Fruit fly (Drosophila melanogaster) whole organism, embryonic: ENCODE results near the gene CG10301.
A peak's percentile ranks its signal among the peaks of the same experiment; 100 is the strongest.

ENCODE experiments used
- Awh ChIP-seq: fragments of 200-800 bp; sonication (Bioruptor generic); IDR thresholded peaks from 2 replicates; pipeline ENCODE4, ENCODE4 v1.3.6; 2022; ENCODE audit warnings: missing biosample characterization, missing genetic modification characterization
- CG1024 ChIP-seq: fragments of 200-800 bp; sonication (Bioruptor generic); IDR thresholded peaks from 2 replicates; pipeline ENCODE4 v1.3.6; 2022; ENCODE audit warnings: missing biosample characterization, missing genetic modification characterization
- CG10462 ChIP-seq: fragments of 200-800 bp; sonication (Bioruptor generic); optimal IDR thresholded peaks from 2 replicates; lab custom pipeline; 2016; ENCODE audit warnings: missing biosample characterization, missing genetic modification characterization
- CG12659 ChIP-seq: fragments of 200-800 bp; sonication (Bioruptor generic); optimal IDR thresholded peaks from 3 replicates; lab custom pipeline; 2017; ENCODE audit warnings: mild to moderate bottlenecking, missing biosample characterization, missing genetic modification reagents, missing genetic modification characterization
- CG13296 ChIP-seq: fragments of 200-800 bp; sonication (Bioruptor generic); optimal IDR thresholded peaks from 3 replicates; lab custom pipeline; 2018; ENCODE audit warnings: missing biosample characterization, mild to moderate bottlenecking, missing genetic modification characterization
- CG15479 ChIP-seq: fragments of 200-800 bp; sonication (Bioruptor generic); optimal IDR thresholded peaks from 3 replicates; lab custom pipeline; 2019; ENCODE audit warnings: missing biosample characterization, mild to moderate bottlenecking, missing genetic modification characterization, moderate library complexity
- CG16815 ChIP-seq: fragments of 200-800 bp; sonication (Bioruptor generic); optimal IDR thresholded peaks from 3 replicates; lab custom pipeline; 2017; ENCODE audit warnings: missing biosample characterization, mild to moderate bottlenecking, missing genetic modification characterization
- CG2120 ChIP-seq: fragments of 200-800 bp; sonication (Bioruptor generic); optimal IDR thresholded peaks from 3 replicates; lab custom pipeline; 2016; ENCODE audit warnings: missing biosample characterization, missing genetic modification characterization
- CG3726 ChIP-seq: fragments of 200-800 bp; sonication (Bioruptor generic); IDR thresholded peaks from 3 replicates; pipeline ENCODE4, ENCODE4 v1.3.6; 2022; ENCODE audit warnings: missing biosample characterization, missing genetic modification characterization
- CG6175 ChIP-seq: fragments of 200-800 bp; sonication (Bioruptor generic); IDR thresholded peaks from 3 replicates; pipeline ENCODE4 v1.3.6; 2022; ENCODE audit warnings: missing biosample characterization, missing genetic modification characterization
- CG6654 ChIP-seq: fragments of 200-800 bp; sonication (Bioruptor generic); optimal IDR thresholded peaks from 2 replicates; lab custom pipeline; 2017; ENCODE audit warnings: missing biosample characterization, mild to moderate bottlenecking, missing genetic modification characterization
- CG7271 ChIP-seq: fragments of 200-800 bp; sonication (Bioruptor generic); optimal IDR thresholded peaks from 2 replicates; lab custom pipeline; 2018; ENCODE audit warnings: missing biosample characterization, mild to moderate bottlenecking, missing genetic modification characterization, moderate library complexity
- CG8089 ChIP-seq: fragments of 200-800 bp; sonication (Bioruptor generic); optimal IDR thresholded peaks from 3 replicates; lab custom pipeline; 2016; ENCODE audit warnings: missing biosample characterization, missing genetic modification characterization
- CG8359 ChIP-seq: fragments of 200-800 bp; sonication (Bioruptor generic); optimal IDR thresholded peaks from 2 replicates; lab custom pipeline; 2017; ENCODE audit warnings: missing biosample characterization, mild to moderate bottlenecking, missing genetic modification characterization, borderline replicate concordance
- CG8944 ChIP-seq: fragments of 200-800 bp; sonication (Bioruptor generic); optimal IDR thresholded peaks from 3 replicates; lab custom pipeline; 2016; ENCODE audit warnings: missing biosample characterization, missing genetic modification characterization
- CG9609 ChIP-seq: fragments of 200-800 bp; sonication (Bioruptor generic); optimal IDR thresholded peaks from 3 replicates; lab custom pipeline; 2016; ENCODE audit warnings: missing biosample characterization, missing genetic modification characterization
- Dad ChIP-seq: fragments of 200-800 bp; sonication (Bioruptor generic); optimal IDR thresholded peaks from 3 replicates; lab custom pipeline; 2016; ENCODE audit warnings: missing biosample characterization, missing genetic modification characterization
- H2.0 ChIP-seq: fragments of 200-800 bp; sonication (Bioruptor generic); IDR thresholded peaks from 2 replicates; pipeline ENCODE4 v1.3.6; 2022; ENCODE audit warnings: missing biosample characterization, missing genetic modification characterization
- Kr ChIP-seq: fragments of 200-800 bp; sonication (Bioruptor generic); optimal IDR thresholded peaks from 2 replicates; lab custom pipeline; 2017; ENCODE audit warnings: missing biosample characterization, mild to moderate bottlenecking, missing genetic modification characterization
- MESR4 ChIP-seq: fragments of 200-800 bp; sonication (Bioruptor generic); optimal IDR thresholded peaks from 2 replicates; lab custom pipeline; 2018; ENCODE audit warnings: missing biosample characterization, mild to moderate bottlenecking, missing genetic modification characterization, moderate library complexity
- Oaz ChIP-seq: fragments of 200-800 bp; sonication (Bioruptor generic); IDR thresholded peaks from 2 replicates; pipeline ENCODE4 v1.3.6; 2022; ENCODE audit warnings: missing biosample characterization, missing genetic modification characterization
- Optix ChIP-seq: fragments of 200-800 bp; sonication (Bioruptor generic); IDR thresholded peaks from 3 replicates; pipeline ENCODE4 v1.3.6; 2022; ENCODE audit warnings: missing biosample characterization, missing genetic modification characterization
- Sry-β ChIP-seq: fragments of 200-800 bp; sonication (Bioruptor generic); optimal IDR thresholded peaks from 2 replicates; lab custom pipeline; 2018; ENCODE audit warnings: missing biosample characterization, mild to moderate bottlenecking, missing genetic modification characterization, moderate library complexity
- Trl ChIP-seq, 3 experiments: fragments of >200 bp in 2 of 3; fragments of 200-800 bp in 1 of 3; sonication (Bioruptor generic) in 1 of 3; optimal IDR thresholded peaks; 2 replicates in 1 of 3; 3 replicates in 2 of 3; lab custom pipeline; 2016 to 2017; ENCODE audit warnings: missing biosample characterization in 1 of 3, missing genetic modification characterization in 1 of 3
- Xbp1 ChIP-seq: fragments of 200-800 bp; sonication (Bioruptor generic); optimal IDR thresholded peaks from 3 replicates; lab custom pipeline; 2016; ENCODE audit warnings: missing biosample characterization, mild to moderate bottlenecking, missing genetic modification characterization
- Xrp1 ChIP-seq: fragments of 200-800 bp; sonication (Bioruptor generic); IDR thresholded peaks from 2 replicates; pipeline ENCODE4 v1.3.6; 2022; ENCODE audit warnings: missing biosample characterization, missing genetic modification characterization
- bab2 ChIP-seq: fragments of 200-800 bp; sonication (Bioruptor generic); optimal IDR thresholded peaks from 2 replicates; lab custom pipeline; 2016; ENCODE audit warnings: missing biosample characterization, missing genetic modification characterization
- bcd ChIP-seq: fragments of 200-800 bp; sonication (Bioruptor generic); optimal IDR thresholded peaks from 2 replicates; lab custom pipeline; 2017; ENCODE audit warnings: missing biosample characterization, mild to moderate bottlenecking, missing genetic modification characterization
- chinmo ChIP-seq: fragments of 200-800 bp; sonication (Bioruptor generic); IDR thresholded peaks from 4 replicates; pipeline ENCODE4 v1.3.6; 2022; ENCODE audit warnings: missing biosample characterization, missing genetic modification characterization; ENCODE audit not compliant: partially characterized antibody
- ci ChIP-seq: fragments of 200-800 bp; sonication (Bioruptor generic); IDR thresholded peaks from 3 replicates; pipeline ENCODE4 v1.3.6; 2022; ENCODE audit warnings: missing biosample characterization, missing genetic modification characterization
- fd102C ChIP-seq: fragments of 200-800 bp; sonication (Bioruptor generic); optimal IDR thresholded peaks from 2 replicates; lab custom pipeline; 2018; ENCODE audit warnings: missing biosample characterization, mild to moderate bottlenecking, missing genetic modification characterization, moderate library complexity
- gt ChIP-seq: fragments of 200-800 bp; sonication (Bioruptor generic); IDR thresholded peaks from 2 replicates; pipeline ENCODE4 v1.3.6; 2022; ENCODE audit warnings: missing biosample characterization, missing genetic modification characterization
- inv ChIP-seq: fragments of 200-800 bp; sonication (Bioruptor generic); IDR thresholded peaks from 2 replicates; pipeline ENCODE4 v1.3.6; 2022; ENCODE audit warnings: missing biosample characterization, missing genetic modification characterization; ENCODE audit not compliant: partially characterized antibody
- jigr1 ChIP-seq: fragments of 200-800 bp; sonication (Bioruptor generic); IDR thresholded peaks from 3 replicates; pipeline ENCODE4 v1.3.6; 2022; ENCODE audit warnings: missing biosample characterization, missing genetic modification characterization
- ken ChIP-seq: fragments of 200-800 bp; sonication (Bioruptor generic); IDR thresholded peaks from 3 replicates; pipeline ENCODE4 v1.3.6; 2022; ENCODE audit warnings: missing biosample characterization, missing genetic modification characterization
- lbe ChIP-seq: fragments of 200-800 bp; sonication (Bioruptor generic); optimal IDR thresholded peaks from 2 replicates; lab custom pipeline; 2016; ENCODE audit warnings: missing biosample characterization, mild to moderate bottlenecking, missing genetic modification characterization
- lilli ChIP-seq: fragments of 200-800 bp; sonication (Bioruptor generic); optimal IDR thresholded peaks from 3 replicates; lab custom pipeline; 2016; ENCODE audit warnings: missing biosample characterization, missing genetic modification characterization
- nau ChIP-seq: fragments of 200-800 bp; sonication (Bioruptor generic); optimal IDR thresholded peaks from 3 replicates; lab custom pipeline; 2017; ENCODE audit warnings: missing biosample characterization, mild to moderate bottlenecking, missing genetic modification characterization, missing genetic modification reagents
- nerfin-1 ChIP-seq: fragments of 200-800 bp; sonication (Bioruptor generic); optimal IDR thresholded peaks from 3 replicates; lab custom pipeline; 2019; ENCODE audit warnings: missing biosample characterization, mild to moderate bottlenecking, missing genetic modification characterization, moderate library complexity
- nom ChIP-seq: fragments of 200-800 bp; sonication (Bioruptor generic); optimal IDR thresholded peaks from 2 replicates; lab custom pipeline; 2017; ENCODE audit warnings: missing biosample characterization, missing genetic modification characterization, mild to moderate bottlenecking, moderate library complexity, missing genetic modification reagents
- pan ChIP-seq, 4 experiments: fragments of >200 bp in 3 of 4; fragments of 200-800 bp in 1 of 4; sonication (Bioruptor generic) in 1 of 4; optimal IDR thresholded peaks in 3 of 4; IDR thresholded peaks in 1 of 4; 2 replicates each; pipeline versions ENCODE4 v1.3.6 to Lab custom; 2017 to 2022; ENCODE audit warnings: missing biosample characterization in 2 of 4, missing genetic modification characterization in 2 of 4, mixed read lengths in 1 of 4
- psq ChIP-seq: fragments of 200-800 bp; sonication (Bioruptor generic); optimal IDR thresholded peaks from 2 replicates; lab custom pipeline; 2017; ENCODE audit warnings: missing biosample characterization, missing genetic modification characterization
- ro ChIP-seq: fragments of 200-800 bp; sonication (Bioruptor generic); IDR thresholded peaks from 2 replicates; pipeline ENCODE4 v1.3.6; 2022; ENCODE audit warnings: missing biosample characterization, missing genetic modification characterization
- sens-2 ChIP-seq: fragments of 200-800 bp; sonication (Bioruptor generic); IDR thresholded peaks from 2 replicates; pipeline ENCODE4 v1.3.6; 2022; ENCODE audit warnings: missing biosample characterization, missing genetic modification characterization
- slou ChIP-seq: fragments of 200-800 bp; sonication (Bioruptor generic); optimal IDR thresholded peaks from 3 replicates; lab custom pipeline; 2016; ENCODE audit warnings: missing biosample characterization, missing genetic modification characterization
- ttk ChIP-seq: fragments of 200-800 bp; sonication (Bioruptor generic); IDR thresholded peaks from 2 replicates; pipeline ENCODE4 v2.1.2; 2022; ENCODE audit warnings: missing biosample characterization, missing genetic modification characterization
- unpg ChIP-seq: fragments of 200-800 bp; sonication (Bioruptor generic); optimal IDR thresholded peaks from 3 replicates; lab custom pipeline; 2018; ENCODE audit warnings: missing biosample characterization, mild to moderate bottlenecking, missing genetic modification characterization, moderate library complexity
- yki ChIP-seq: fragments of >200 bp; optimal IDR thresholded peaks from 3 replicates; lab custom pipeline; 2018

The CG10301 gene

DNA sequence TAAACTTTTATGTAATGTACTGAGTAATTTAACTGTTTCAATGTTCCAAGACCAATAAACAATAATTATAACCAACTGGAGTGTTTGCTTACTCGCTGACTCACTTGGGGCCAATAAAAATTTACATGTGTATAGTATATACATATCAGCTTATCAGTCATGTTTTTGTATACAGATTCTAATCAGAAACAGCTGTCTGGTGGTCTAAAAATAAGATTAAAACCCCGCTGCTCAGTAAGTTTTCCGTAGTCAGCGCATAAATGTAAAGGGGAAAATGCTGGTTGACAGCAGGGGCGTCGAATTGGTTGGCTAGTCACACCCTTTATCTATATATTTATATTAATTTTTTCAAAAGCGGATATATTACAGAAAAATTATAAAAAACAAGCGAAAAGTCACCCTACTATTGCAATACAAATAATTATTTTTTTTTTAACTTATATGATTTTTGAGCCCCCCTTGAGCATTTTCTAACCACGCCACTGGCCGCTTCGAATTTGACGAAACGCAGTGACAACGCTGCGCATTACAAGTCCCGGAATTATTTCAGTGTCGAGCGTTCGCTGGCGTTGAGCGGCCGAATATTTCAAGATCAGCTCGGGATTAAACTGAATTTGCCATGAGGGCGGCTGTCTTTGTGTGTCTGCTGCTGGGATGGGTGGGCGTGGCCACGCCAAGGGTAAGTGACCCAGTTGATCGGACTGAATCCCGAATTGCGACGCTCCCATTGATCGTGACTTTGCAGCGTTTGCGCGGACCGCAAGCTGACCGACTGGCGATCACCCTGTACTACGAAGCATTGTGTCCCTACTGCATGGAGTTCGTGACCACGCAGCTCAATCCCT is 31.4 kb upstream of the CG10301 start, which contains the start of gene GILT2 (continued):
- TF ChIP-seq Oaz (GFP tag; lab: Robert Waterston, UW) (peak; percentile 82), Kr (GFP tag; lab: Kevin White, UChicago) (no peak), CG1024 (GFP tag; lab: Robert Waterston, UW) (peak; percentile 73), gt (peak; percentile 76), CG8359 (GFP tag; lab: Kevin White, UChicago) (peak; percentile 81), pan (optimal IDR thresholded peaks at IDR 0.05; lab: Kevin White, UChicago) (no peak), pan (GFP tag; optimal IDR thresholded peaks at IDR 0.05 in 1 of 2, IDR thresholded peaks at IDR 0.05 in 1 of 2) (peak in 1 of 2 experiments; percentile 94), inv (GFP tag; lab: Robert Waterston, UW) (no peak), CG6175 (GFP tag; lab: Robert Waterston, UW) (peak; percentile 39; the same call in 1 of the 3 replicates), lbe (GFP tag; lab: Kevin White, UChicago) (peak; percentile 89), CG8944 (GFP tag; lab: Kevin White, UChicago) (peak; percentile 57), CG12659 (peak; percentile 94), CG3726 (GFP tag; lab: Robert Waterston, UW) (peak; percentile 76; the same call in 2 of the 3 replicates), jigr1 (GFP tag; lab: Robert Waterston, UW) (peak; percentile 57; the same call in 2 of the 3 replicates), Trl (optimal IDR thresholded peaks at IDR 0.05; lab: Kevin White, UChicago) (no peak), Trl (GFP tag; optimal IDR thresholded peaks at IDR 0.05; lab: Kevin White, UChicago) (peak; percentile 13), CG13296 (peak; percentile 94), H2.0 (peak; percentile 87), CG16815 (GFP tag; lab: Kevin White, UChicago) (peak; percentile 74), Sry-β (peak; percentile 9), psq (peak; percentile 71), sens-2 (GFP tag; lab: Robert Waterston, UW) (peak; percentile 76), bcd (GFP tag; lab: Kevin White, UChicago) (peak; percentile 92), fd102C (GFP tag; lab: Kevin White, UChicago) (no peak), slou (peak; percentile 57), CG2120 (peak; percentile 89), CG15479 (GFP tag; lab: Kevin White, UChicago) (no peak), Dad (GFP tag; lab: Kevin White, UChicago) (peak; percentile 61), CG10462 (GFP tag; lab: Kevin White, UChicago) (peak; percentile 77), CG7271 (tag; lab: Kevin White, UChicago) (peak; percentile 87), yki (lab: Kevin White, UChicago) (no peak), lilli (GFP tag; lab: Kevin White, UChicago) (peak; percentile 87), nau (no peak), ro (GFP tag; lab: Robert Waterston, UW) (peak; percentile 70), chinmo (GFP tag; lab: Robert Waterston, UW) (0 out of 4 replicates have a peak, but pooled peaks have one; percentile 39), Xbp1 (GFP tag; lab: Kevin White, UChicago) (peak; percentile 89), Xrp1 (GFP tag; lab: Robert Waterston, UW) (peak; percentile 97), ttk (GFP tag; lab: Robert Waterston, UW) (peak; percentile 93), nom (GFP tag; lab: Kevin White, UChicago) (peak; percentile 39), MESR4 (GFP tag; lab: Kevin White, UChicago) (peak; percentile 12), Optix (GFP tag; lab: Robert Waterston, UW) (peak; percentile 90), Awh (GFP tag; lab: Robert Waterston, UW) (peak; percentile 91), CG6654 (GFP tag; lab: Kevin White, UChicago) (peak; percentile 83), ken (GFP tag; lab: Robert Waterston, UW) (peak; percentile 89), CG8089 (GFP tag; lab: Kevin White, UChicago) (no peak), CG9609 (GFP tag; lab: Kevin White, UChicago) (peak; percentile 21), nerfin-1 (peak; percentile 90), ci (GFP tag; lab: Robert Waterston, UW) (peak; percentile 94), unpg (GFP tag; lab: Kevin White, UChicago) (peak; percentile 92), bab2 (GFP tag; lab: Kevin White, UChicago) (peak; percentile 54)
